Worm (Caenorhabditis elegans) whole organism, L2 larva: Measurements from ENCODE around the gene dur-1.

ENCODE experiments used
- C34F6.9 ChIP-seq: fragments of 150-350 bp; optimal IDR thresholded peaks from 2 replicates; lab custom pipeline; 2014; ENCODE audit warnings: missing biosample characterization, missing genetic modification characterization
- F13H6.1 ChIP-seq: sonication (generic microtip); optimal IDR thresholded peaks from 2 replicates; lab custom pipeline; 2016; ENCODE audit warnings: missing genetic modification characterization, missing compliant biosample characterization
- R02D3.7 ChIP-seq: fragments of 150-350 bp; optimal IDR thresholded peaks from 2 replicates; lab custom pipeline; 2014; ENCODE audit warnings: missing biosample characterization, missing genetic modification characterization
- Y55F3AM.14 ChIP-seq: fragments of 200-800 bp; sonication (Bioruptor generic); optimal IDR thresholded peaks from 2 replicates; lab custom pipeline; 2018; ENCODE audit warnings: mild to moderate bottlenecking, missing genetic modification characterization, missing compliant biosample characterization
- ZK546.5 ChIP-seq: sonication (generic microtip); optimal IDR thresholded peaks from 2 replicates; lab custom pipeline; 2017; ENCODE audit warnings: missing biosample characterization, missing genetic modification characterization
- alr-1 ChIP-seq: fragments of 150-350 bp; optimal IDR thresholded peaks from 2 replicates; lab custom pipeline; 2014; ENCODE audit warnings: missing biosample characterization, missing genetic modification characterization
- aly-2 ChIP-seq: fragments of 150-350 bp; optimal IDR thresholded peaks from 2 replicates; lab custom pipeline; 2014; ENCODE audit warnings: missing biosample characterization, missing genetic modification characterization
- ama-1 ChIP-seq: fragments of 150-350 bp; optimal IDR thresholded peaks from 2 replicates; lab custom pipeline; 2018; ENCODE audit warnings: inconsistent platforms
- blmp-1 ChIP-seq: sonication (generic microtip); optimal IDR thresholded peaks from 2 replicates; lab custom pipeline; 2017; ENCODE audit warnings: missing genetic modification characterization, mild to moderate bottlenecking, missing compliant biosample characterization, antibody characterized with exemption, moderate library complexity; ENCODE audit not compliant: insufficient read depth
- ceh-16 ChIP-seq: fragments of 150-350 bp; optimal IDR thresholded peaks from 2 replicates; lab custom pipeline; 2014; ENCODE audit warnings: missing biosample characterization, missing genetic modification characterization
- ceh-82 ChIP-seq: fragments of 150-350 bp; optimal IDR thresholded peaks from 2 replicates; lab custom pipeline; 2014; ENCODE audit warnings: missing biosample characterization, missing genetic modification characterization
- crh-2 ChIP-seq: sonication (generic microtip); optimal IDR thresholded peaks from 2 replicates; lab custom pipeline; 2017; ENCODE audit warnings: missing biosample characterization, missing genetic modification characterization
- egl-27 ChIP-seq: sonication (generic microtip); optimal IDR thresholded peaks from 3 replicates; lab custom pipeline; 2017; ENCODE audit warnings: missing biosample characterization, missing genetic modification reagents, missing genetic modification characterization
- elt-1 ChIP-seq: fragments of 150-350 bp; optimal IDR thresholded peaks from 2 replicates; lab custom pipeline; 2014; ENCODE audit warnings: missing biosample characterization, missing genetic modification characterization
- elt-3 ChIP-seq: sonication (generic microtip); optimal IDR thresholded peaks from 2 replicates; lab custom pipeline; 2017; ENCODE audit warnings: missing biosample characterization, missing genetic modification characterization
- fos-1 ChIP-seq: fragments of 150-350 bp; optimal IDR thresholded peaks from 2 replicates; lab custom pipeline; 2014; ENCODE audit warnings: missing biosample characterization, missing genetic modification characterization
- gmeb-1 ChIP-seq: fragments of 150-350 bp; optimal IDR thresholded peaks from 2 replicates; lab custom pipeline; 2014; ENCODE audit warnings: missing biosample characterization, missing genetic modification characterization
- lin-11 ChIP-seq: fragments of 150-350 bp; sonication (generic microtip); optimal IDR thresholded peaks from 2 replicates; lab custom pipeline; 2014; ENCODE audit warnings: missing biosample characterization, missing genetic modification characterization, inconsistent platforms, mixed read lengths
- lin-13 ChIP-seq: fragments of 150-350 bp; optimal IDR thresholded peaks from 2 replicates; lab custom pipeline; 2014; ENCODE audit warnings: missing biosample characterization, missing genetic modification reagents, missing genetic modification characterization
- lin-39 ChIP-seq: fragments of 150-350 bp; optimal IDR thresholded peaks from 2 replicates; lab custom pipeline; 2014; ENCODE audit warnings: missing biosample characterization, missing genetic modification reagents, missing genetic modification characterization
- lsy-2 ChIP-seq, 2 experiments: fragments of 150-350 bp in 1 of 2; sonication (generic microtip) in 1 of 2; optimal IDR thresholded peaks; 2 replicates each; lab custom pipeline; 2014 to 2017; ENCODE audit warnings: missing biosample characterization in 2 of 2, missing genetic modification characterization in 2 of 2
- mab-5 ChIP-seq: fragments of 150-350 bp; optimal IDR thresholded peaks from 2 replicates; lab custom pipeline; 2014; ENCODE audit warnings: missing biosample characterization, missing genetic modification characterization
- mbf-1 ChIP-seq: sonication (generic microtip); optimal IDR thresholded peaks from 2 replicates; lab custom pipeline; 2017; ENCODE audit warnings: missing biosample characterization, missing genetic modification characterization
- mdl-1 ChIP-seq, 2 experiments: fragments of 150-350 bp in 1 of 2; sonication (generic microtip) in 1 of 2; optimal IDR thresholded peaks; 2 replicates each; lab custom pipeline; 2017; ENCODE audit warnings: missing biosample characterization in 2 of 2, missing genetic modification characterization in 2 of 2
- nhr-10 ChIP-seq: sonication (generic microtip); optimal IDR thresholded peaks from 2 replicates; lab custom pipeline; 2017; ENCODE audit warnings: missing biosample characterization, missing genetic modification characterization
- nhr-11 ChIP-seq: fragments of 150-350 bp; optimal IDR thresholded peaks from 2 replicates; lab custom pipeline; 2014; ENCODE audit warnings: missing biosample characterization, missing genetic modification characterization
- nhr-12 ChIP-seq: fragments of 150-350 bp; optimal IDR thresholded peaks from 2 replicates; lab custom pipeline; 2014; ENCODE audit warnings: missing biosample characterization, missing genetic modification characterization
- nhr-129 ChIP-seq: fragments of 150-350 bp; optimal IDR thresholded peaks from 2 replicates; lab custom pipeline; 2014; ENCODE audit warnings: missing biosample characterization, missing genetic modification characterization
- nhr-21 ChIP-seq: fragments of 150-350 bp; optimal IDR thresholded peaks from 2 replicates; lab custom pipeline; 2014; ENCODE audit warnings: missing biosample characterization, missing genetic modification characterization
- nhr-23 ChIP-seq: fragments of 150-350 bp; optimal IDR thresholded peaks from 2 replicates; lab custom pipeline; 2014; ENCODE audit warnings: missing biosample characterization, missing genetic modification reagents, missing genetic modification characterization
- nhr-25 ChIP-seq: fragments of 150-350 bp; sonication (generic microtip); optimal IDR thresholded peaks from 3 replicates; lab custom pipeline; 2014; ENCODE audit warnings: missing biosample characterization, missing genetic modification characterization
- nhr-6 ChIP-seq: fragments of 150-350 bp; optimal IDR thresholded peaks from 2 replicates; lab custom pipeline; 2014; ENCODE audit warnings: missing biosample characterization, missing genetic modification characterization
- nhr-77 ChIP-seq: fragments of 150-350 bp; optimal IDR thresholded peaks from 2 replicates; lab custom pipeline; 2014; ENCODE audit warnings: missing biosample characterization, missing genetic modification characterization
- peb-1 ChIP-seq: fragments of 150-350 bp; optimal IDR thresholded peaks from 2 replicates; lab custom pipeline; 2014; ENCODE audit warnings: missing biosample characterization, missing genetic modification characterization
- sem-4 ChIP-seq: fragments of 150-350 bp; optimal IDR thresholded peaks from 2 replicates; lab custom pipeline; 2014; ENCODE audit warnings: missing biosample characterization, missing genetic modification reagents, missing genetic modification characterization
- skn-1 ChIP-seq: sonication (generic microtip); optimal IDR thresholded peaks from 2 replicates; lab custom pipeline; 2017; ENCODE audit warnings: missing biosample characterization, missing genetic modification characterization
- sma-3 ChIP-seq: sonication (generic microtip); optimal IDR thresholded peaks from 2 replicates; lab custom pipeline; 2016; ENCODE audit warnings: missing genetic modification reagents, missing genetic modification characterization, missing compliant biosample characterization
- sma-9 ChIP-seq, 2 experiments: fragments of 150-350 bp in 1 of 2; sonication (generic microtip) in 1 of 2; optimal IDR thresholded peaks; 2 replicates each; lab custom pipeline; 2014 to 2016; ENCODE audit warnings: missing genetic modification characterization in 2 of 2, mild to moderate bottlenecking in 1 of 2, missing biosample characterization in 1 of 2, missing compliant biosample characterization in 1 of 2, missing genetic modification reagents in 1 of 2, moderate library complexity in 1 of 2
- snpc-4 ChIP-seq: fragments of 150-350 bp; optimal IDR thresholded peaks from 2 replicates; lab custom pipeline; 2014; ENCODE audit warnings: missing biosample characterization, missing genetic modification characterization
- unc-55 ChIP-seq: fragments of 150-350 bp; sonication (generic microtip); optimal IDR thresholded peaks from 3 replicates; lab custom pipeline; 2014; ENCODE audit warnings: missing biosample characterization, missing genetic modification reagents, missing genetic modification characterization
- unc-62 ChIP-seq: fragments of 150-350 bp; optimal IDR thresholded peaks from 2 replicates; lab custom pipeline; 2014; ENCODE audit warnings: missing biosample characterization, missing genetic modification reagents, missing genetic modification characterization
- zag-1 ChIP-seq: fragments of 150-350 bp; optimal IDR thresholded peaks from 2 replicates; lab custom pipeline; 2014; ENCODE audit warnings: missing biosample characterization, missing genetic modification characterization
- ztf-1 ChIP-seq: fragments of 200-800 bp; sonication (Bioruptor generic); conservative IDR thresholded peaks from 2 replicates; pipeline ENCODE4 v1.3.6; 2022; ENCODE audit warnings: missing genetic modification characterization, missing compliant biosample characterization
- ztf-11 ChIP-seq: sonication (generic microtip); optimal IDR thresholded peaks from 2 replicates; lab custom pipeline; 2017; ENCODE audit warnings: missing biosample characterization, missing genetic modification characterization

dur-1 gene

DNA sequence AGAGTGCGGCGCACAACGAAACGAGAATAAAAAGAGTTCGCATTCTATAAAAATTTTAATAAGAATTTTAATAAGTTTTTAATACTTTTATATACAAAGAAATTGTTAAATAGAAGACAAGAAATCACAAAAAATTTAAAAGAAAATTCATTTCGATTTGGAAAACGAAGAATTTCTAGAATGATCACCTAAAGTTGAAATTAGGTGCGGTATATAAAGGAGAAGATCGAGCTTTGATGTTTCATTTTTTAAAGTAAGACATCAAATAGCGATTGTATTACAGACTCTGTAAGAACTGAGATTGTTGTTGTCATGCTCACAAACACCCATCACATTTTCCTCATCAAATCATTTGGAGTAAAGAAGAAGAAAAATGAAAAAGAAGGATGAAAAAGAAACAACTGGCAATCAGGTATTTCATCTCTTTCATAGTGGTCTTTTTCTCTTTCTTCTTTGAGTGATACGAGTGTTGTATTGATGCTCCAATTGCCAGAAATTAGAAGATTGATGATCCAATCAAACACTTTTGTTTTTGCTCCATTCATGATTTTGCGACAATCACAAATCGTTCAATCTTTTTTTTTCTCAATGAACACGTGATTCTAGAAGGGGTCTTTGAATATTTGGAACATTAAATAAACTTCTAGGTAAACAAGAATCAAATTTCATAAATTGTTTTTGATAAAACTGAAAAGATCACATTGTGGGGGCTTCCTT lies at the start of gene dur-1:
TSS of gene dur-1 (minus strand) at position 51 of the 717 bp plus-strand sequence.
- TF ChIP-seq mdl-1 (tag; optimal IDR thresholded peaks at IDR 0.05; lab: Kevin White, UChicago), result no peak
- TF ChIP-seq F13H6.1 (tag; lab: Kevin White, UChicago), result peak; percentile 76
- no peak for TF ChIP-seq crh-2 (tag; lab: Kevin White, UChicago)
- TF ChIP-seq sma-3 (GFP tag; lab: Kevin White, UChicago), result no peak
- TF ChIP-seq unc-62, result no peak
- TF ChIP-seq sma-9 (GFP tag; optimal IDR thresholded peaks at IDR 0.05; lab: Kevin White, UChicago), result peak; percentile 16
- TF ChIP-seq sma-9 (tag; optimal IDR thresholded peaks at IDR 0.05; lab: Kevin White, UChicago), result no peak
- TF ChIP-seq nhr-12 (tag; lab: Kevin White, UChicago), result no peak
- no peak for TF ChIP-seq Y55F3AM.14 (GFP tag; lab: Kevin White, UChicago)
- no peak for TF ChIP-seq skn-1 (tag; lab: Kevin White, UChicago)
- TF ChIP-seq ama-1, result no peak
- no peak for TF ChIP-seq mbf-1 (tag; lab: Kevin White, UChicago)
- TF ChIP-seq blmp-1 (tag; lab: Kevin White, UChicago), result no peak
- TF ChIP-seq R02D3.7, result no peak
- no peak for TF ChIP-seq mab-5
- no peak for TF ChIP-seq ztf-1 (GFP tag; lab: Robert Waterston, UW)
- TF ChIP-seq nhr-129, result peak; percentile 56
- no peak for TF ChIP-seq zag-1 (tag; lab: Kevin White, UChicago)
- no peak for TF ChIP-seq nhr-6 (tag; lab: Kevin White, UChicago)
- no peak for TF ChIP-seq elt-3 (tag; lab: Kevin White, UChicago)
- TF ChIP-seq nhr-10, result no peak
- no peak for TF ChIP-seq nhr-23
- TF ChIP-seq alr-1 (tag; lab: Kevin White, UChicago), result no peak
- peak; percentile 38 for TF ChIP-seq lin-39 (tag; lab: Kevin White, UChicago)
- TF ChIP-seq nhr-25 (tag; lab: Kevin White, UChicago), result no peak
- no peak for TF ChIP-seq ztf-11 (tag; lab: Kevin White, UChicago)
- no peak for TF ChIP-seq sem-4 (tag; lab: Kevin White, UChicago)
- TF ChIP-seq fos-1 (tag; lab: Kevin White, UChicago), result no peak
- no peak for TF ChIP-seq aly-2 (tag; lab: Kevin White, UChicago)
- no peak for TF ChIP-seq snpc-4 (tag; lab: Kevin White, UChicago)
- peak in 1 of 2 experiments; percentile 61 for TF ChIP-seq lsy-2 (tag; optimal IDR thresholded peaks at IDR 0.05; lab: Kevin White, UChicago)
- no peak for TF ChIP-seq nhr-11 (tag; lab: Kevin White, UChicago)
- TF ChIP-seq unc-55, result no peak
- no peak for TF ChIP-seq nhr-21 (tag; lab: Kevin White, UChicago)
- no peak for TF ChIP-seq ceh-82 (tag; lab: Kevin White, UChicago)
- no peak for TF ChIP-seq lin-13 (GFP tag; lab: Kevin White, UChicago)
- TF ChIP-seq C34F6.9 (tag; lab: Kevin White, UChicago), result peak; percentile 61
- no peak for TF ChIP-seq egl-27 (tag; lab: Kevin White, UChicago)
- TF ChIP-seq ceh-16 (tag; lab: Kevin White, UChicago), result no peak
- TF ChIP-seq gmeb-1, result no peak

DNA sequence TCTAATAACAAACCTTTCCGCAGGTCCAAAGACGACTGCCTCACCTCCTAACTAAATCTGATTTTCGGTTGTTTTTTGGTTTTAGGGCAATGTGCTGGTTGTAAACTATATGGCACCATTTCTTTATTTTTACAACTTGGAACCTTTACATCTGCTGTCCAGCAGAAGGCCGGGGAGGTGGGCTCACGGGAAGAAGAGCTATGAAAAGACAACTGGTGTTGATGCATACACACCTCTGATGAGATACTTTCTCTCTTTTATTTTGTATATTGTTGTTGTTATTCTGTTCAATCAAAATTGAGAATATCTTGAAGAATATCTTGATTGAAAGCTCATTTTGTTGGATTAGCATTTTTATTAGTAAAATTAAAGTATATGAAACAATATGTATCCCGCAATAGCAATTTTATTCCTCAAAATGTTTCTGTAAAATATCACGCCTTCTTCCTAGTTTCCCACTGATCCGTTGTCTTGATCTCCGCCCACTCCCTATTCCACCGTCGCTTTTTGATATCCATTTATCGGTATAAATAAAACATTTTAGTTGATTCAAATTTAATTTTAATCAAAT lies 49.7 kb upstream of the dur-1 start, which contains the start of gene dhp-2:
TSS of gene dhp-2 (plus strand) at position 521 of the 571 bp plus-strand sequence.
- TF ChIP-seq ztf-1 (GFP tag; lab: Robert Waterston, UW) (no peak), nhr-12 (tag; lab: Kevin White, UChicago) (no peak), sem-4 (tag; lab: Kevin White, UChicago) (no peak), nhr-23 (no peak), ZK546.5 (tag; lab: Kevin White, UChicago) (no peak), sma-3 (GFP tag; lab: Kevin White, UChicago) (no peak), ztf-11 (tag; lab: Kevin White, UChicago) (no peak), skn-1 (tag; lab: Kevin White, UChicago) (no peak), nhr-77 (no peak), mdl-1 (tag; optimal IDR thresholded peaks at IDR 0.05; lab: Kevin White, UChicago) (no peak), nhr-21 (tag; lab: Kevin White, UChicago) (no peak), elt-1 (tag; lab: Kevin White, UChicago) (no peak), lin-11 (tag; lab: Kevin White, UChicago) (no peak), ceh-16 (tag; lab: Kevin White, UChicago) (no peak), F13H6.1 (tag; lab: Kevin White, UChicago) (no peak), fos-1 (tag; lab: Kevin White, UChicago) (no peak), crh-2 (tag; lab: Kevin White, UChicago) (no peak), alr-1 (tag; lab: Kevin White, UChicago) (no peak), peb-1 (tag; lab: Kevin White, UChicago) (no peak)
- TF ChIP-seq, all 48 proteins: peak for 0
